Worm (Caenorhabditis elegans): Measurements from ENCODE around the gene sta-2.

- TF ChIP-seq lir-3 (tag; optimal IDR thresholded peaks at IDR 0.05; ENCODE audit: poor library complexity) (no peak), elt-2 (tag; optimal IDR thresholded peaks at IDR 0.05) (no peak), egl-27 (tag; optimal IDR thresholded peaks at IDR 0.05) (no peak), ces-1 (GFP tag; optimal IDR thresholded peaks at IDR 0.05) (no peak), sox-4 (tag; optimal IDR thresholded peaks at IDR 0.05) (no peak), lin-13 (GFP tag; optimal IDR thresholded peaks at IDR 0.05) (no peak), lin-39 (tag; optimal IDR thresholded peaks at IDR 0.05) (no peak), rnt-1 (tag; optimal IDR thresholded peaks at IDR 0.05) (no peak), F16B12.6 (tag; optimal IDR thresholded peaks at IDR 0.05) (no peak)
These were observed 7.0 kb upstream of the sta-2 start, which contains the start of gene cal-7 for ce11 chrV:9733920-9734454.

All from whole organism, L1 larva.